Worm (Caenorhabditis elegans): Measurements from ENCODE around the gene bus-2.

The bus-2 gene

ce11 chrIV:1699599-1699998, at the start of gene bus-2:
Gene bus-2, plus strand, starts transcription at chrIV:1699899.
- TF ChIP-seq him-1 (tag; optimal IDR thresholded peaks at IDR 0.05) (no peak), athp-1 (tag; optimal IDR thresholded peaks at IDR 0.05) (no peak), sea-2 (GFP tag; IDR thresholded peaks at IDR 0.05) (no peak), hsf-1 (GFP tag; IDR thresholded peaks at IDR 0.05) (no peak), akir-1 (GFP tag; optimal IDR thresholded peaks at IDR 0.05) (no peak), dpff-1 (tag; optimal IDR thresholded peaks at IDR 0.05) (no peak), hmg-1.2 (GFP tag; IDR thresholded peaks at IDR 0.05) (no peak), hrde-1 (tag; optimal IDR thresholded peaks at IDR 0.05; ENCODE audit: borderline replicate concordance) (no peak), cebp-1 (GFP tag; IDR thresholded peaks at IDR 0.05) (no peak), cebp-1 (tag; optimal IDR thresholded peaks at IDR 0.05) (no peak), lin-54 (GFP tag; optimal IDR thresholded peaks at IDR 0.05) (no peak), T07F8.4 (tag; optimal IDR thresholded peaks at IDR 0.05) (no peak), attf-3 (GFP tag; conservative IDR thresholded peaks at IDR 0.05) (no peak), F55B11.4 (tag; optimal IDR thresholded peaks at IDR 0.05; ENCODE audit: borderline replicate concordance, insufficient read depth) (no peak), atf-7 (tag; optimal IDR thresholded peaks at IDR 0.05) (no peak), nhr-120 (GFP tag; IDR thresholded peaks at IDR 0.05) (no peak), F57C9.4 (tag; optimal IDR thresholded peaks at IDR 0.05) (no peak), hlh-26 (GFP tag; conservative IDR thresholded peaks at IDR 0.05) (no peak), madf-8 (GFP tag; conservative IDR thresholded peaks at IDR 0.05) (no peak)

- TF ChIP-seq lin-40 (tag; optimal IDR thresholded peaks at IDR 0.05) (peak; percentile 35), F23B12.7 (tag; optimal IDR thresholded peaks at IDR 0.05; ENCODE audit: insufficient read depth) (peak; percentile 36), nhr-80 (tag; optimal IDR thresholded peaks at IDR 0.05) (peak; percentile 49), Y56A3A.18 (GFP tag; IDR thresholded peaks at IDR 0.05) (no peak), F57A8.1 (GFP tag; optimal IDR thresholded peaks at IDR 0.05) (no peak), him-1 (tag; optimal IDR thresholded peaks at IDR 0.05) (no peak), attf-5 (GFP tag; optimal IDR thresholded peaks at IDR 0.05) (peak; percentile 31), hmg-1.2 (GFP tag; IDR thresholded peaks at IDR 0.05) (peak; percentile 37; the same call in 1 of the 2 replicates), dox-1 (GFP tag; IDR thresholded peaks at IDR 0.05) (peak; percentile 35; the same call in 1 of the 2 replicates), cebp-1 (GFP tag; IDR thresholded peaks at IDR 0.05) (no peak), cebp-1 (tag; optimal IDR thresholded peaks at IDR 0.05) (peak; percentile 4)
These were observed 44.4 kb upstream of the bus-2 start for ce11 chrIV:1655312-1655711.

ce11 chrIV:1657069-1657468, 42.6 kb upstream of the bus-2 start:
- no peak for TF ChIP-seq ama-1 (optimal IDR thresholded peaks at IDR 0.05)
- no peak for TF ChIP-seq ama-1 (GFP tag; optimal IDR thresholded peaks at IDR 0.05)
- TF ChIP-seq hlh-26 (GFP tag; conservative IDR thresholded peaks at IDR 0.05): no peak
- no peak for TF ChIP-seq F57A8.1 (GFP tag; optimal IDR thresholded peaks at IDR 0.05)
- TF ChIP-seq zfh-2 (GFP tag; conservative IDR thresholded peaks at IDR 0.05): 0 out of 2 replicates have a peak, but pooled peaks have one; percentile 35
- no peak for TF ChIP-seq ztf-22 (GFP tag; optimal IDR thresholded peaks at IDR 0.05)
- TF ChIP-seq F39B2.1 (GFP tag; IDR thresholded peaks at IDR 0.05): 0 out of 2 replicates have a peak, but pooled peaks have one; percentile 22
- no peak for TF ChIP-seq nhr-90 (tag; optimal IDR thresholded peaks at IDR 0.05)
- no peak for TF ChIP-seq Y95B8A.8 (GFP tag; IDR thresholded peaks at IDR 0.05)
- TF ChIP-seq egrh-3 (GFP tag; IDR thresholded peaks at IDR 0.05): no peak
- 0 out of 2 replicates have a peak, but pooled peaks have one; percentile 51 for TF ChIP-seq nfyb-1 (GFP tag; IDR thresholded peaks at IDR 0.05)
- TF ChIP-seq madf-8 (GFP tag; conservative IDR thresholded peaks at IDR 0.05): no peak
- TF ChIP-seq aptf-2 (GFP tag; conservative IDR thresholded peaks at IDR 0.05): 0 out of 2 replicates have a peak, but pooled peaks have one; percentile 39
- TF ChIP-seq attf-3 (GFP tag; conservative IDR thresholded peaks at IDR 0.05): peak; percentile 15; the same call in 1 of the 2 replicates
- TF ChIP-seq let-607 (tag; optimal IDR thresholded peaks at IDR 0.05): no peak
- TF ChIP-seq ets-4 (GFP tag; optimal IDR thresholded peaks at IDR 0.05): no peak
- no peak for TF ChIP-seq lin-54 (GFP tag; optimal IDR thresholded peaks at IDR 0.05)
- TF ChIP-seq ztf-25 (GFP tag; IDR thresholded peaks at IDR 0.05): no peak
- TF ChIP-seq sea-2 (GFP tag; IDR thresholded peaks at IDR 0.05): no peak
- TF ChIP-seq let-526 (GFP tag; IDR thresholded peaks at IDR 0.05): no peak
- TF ChIP-seq lsy-27 (tag; optimal IDR thresholded peaks at IDR 0.05; ENCODE audit: borderline replicate concordance, insufficient read depth): no peak
- no peak for TF ChIP-seq atf-7 (tag; optimal IDR thresholded peaks at IDR 0.05)
- no peak for TF ChIP-seq dpff-1 (tag; optimal IDR thresholded peaks at IDR 0.05)
- no peak for TF ChIP-seq ceh-58 (GFP tag; IDR thresholded peaks at IDR 0.05)

Data from whole organism, young adult.